Fruit fly (Drosophila melanogaster): ENCODE data around the gene Zip88E.

DNA sequence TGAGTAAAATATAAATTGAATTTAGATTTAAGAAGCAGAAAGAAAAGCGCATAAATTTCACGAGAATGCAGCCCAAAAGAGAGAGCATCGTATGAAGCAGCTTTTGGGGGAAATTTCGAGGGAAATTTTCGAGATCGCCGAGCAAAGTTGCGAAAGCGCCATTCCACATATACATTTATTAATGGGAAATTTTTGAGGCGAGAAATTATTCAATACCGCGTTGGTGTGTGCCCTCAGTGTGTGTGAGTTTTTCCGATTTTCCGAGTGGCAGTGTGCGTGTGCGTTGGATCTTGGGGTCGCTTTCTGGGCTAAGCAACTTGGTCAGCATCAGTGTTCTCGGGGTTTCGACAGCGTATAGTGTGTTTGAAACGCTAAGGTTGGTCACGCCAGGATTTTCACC, 41.5 kb downstream of the Zip88E start, which contains the start of gene Tm2:
- TF ChIP-seq CG8478 (optimal IDR thresholded peaks at IDR 0.05) (no peak), CTCF (optimal IDR thresholded peaks at IDR 0.05) (no peak)

Measured in S2 (cell line).